Fruit fly (Drosophila melanogaster): Measurements from ENCODE around the gene vih.

vih gene

dm6 chr3L:12489952-12490351, 14.1 kb upstream of the vih start:
- TF ChIP-seq noc (tag; optimal IDR thresholded peaks at IDR 0.05): no peak

- peak; percentile 84 for TF ChIP-seq noc (tag; optimal IDR thresholded peaks at IDR 0.05)
Observed at dm6 chr3L:12490418-12491035, 13.6 kb upstream of the vih start, which contains the start of gene CG10660. Gene CG10660 (minus strand): TSS chr3L:12490676.

- TF ChIP-seq noc (tag; optimal IDR thresholded peaks at IDR 0.05): no peak
Observed at dm6 chr3L:12494273-12494672, 9.8 kb upstream of the vih start.

- peak; percentile 2 for TF ChIP-seq noc (tag; optimal IDR thresholded peaks at IDR 0.05)
Observed at dm6 chr3L:12495312-12495725, 8.8 kb upstream of the vih start.

dm6 chr3L:12496428-12497344, 7.4 kb upstream of the vih start, which contains the start of gene CG10657:
Gene CG10657 (minus strand): TSS chr3L:12497216.
- TF ChIP-seq noc (tag; optimal IDR thresholded peaks at IDR 0.05): no peak

- no peak for TF ChIP-seq noc (tag; optimal IDR thresholded peaks at IDR 0.05)
Observed at dm6 chr3L:12501249-12501648, 2.8 kb upstream of the vih start, which contains the start of the genes CG10638 and CG10681. Gene CG10638 (minus strand): TSS chr3L:12501311. Gene CG10681 (plus strand): TSS chr3L:12501513.

- TF ChIP-seq noc (tag; optimal IDR thresholded peaks at IDR 0.05): no peak
Observed at dm6 chr3L:12505990-12506389, 1.9 kb downstream of the vih start.

- TF ChIP-seq noc (tag; optimal IDR thresholded peaks at IDR 0.05): peak; percentile 20
Observed at dm6 chr3L:12506963-12507552, 3.0 kb downstream of the vih start.

dm6 chr3L:12507571-12507970, 3.5 kb downstream of the vih start, which contains the start of gene CG10654:
Gene CG10654 (minus strand): TSS chr3L:12507840.
- TF ChIP-seq noc (tag; optimal IDR thresholded peaks at IDR 0.05): no peak

dm6 chr3L:12514762-12515215, 10.7 kb downstream of the vih start, which contains the start of the genes sti and tral:
Gene sti (minus strand): TSS chr3L:12514815.
Gene tral (plus strand): TSS chr3L:12515059.
- peak; percentile 78 for TF ChIP-seq noc (tag; optimal IDR thresholded peaks at IDR 0.05)

dm6 chr3L:12515691-12516455, 11.8 kb downstream of the vih start:
- TF ChIP-seq noc (tag; optimal IDR thresholded peaks at IDR 0.05): no peak

dm6 chr3L:12517443-12518209, 13.5 kb downstream of the vih start:
- no peak for TF ChIP-seq noc (tag; optimal IDR thresholded peaks at IDR 0.05)

dm6 chr3L:12519315-12519714, 15.2 kb downstream of the vih start:
- TF ChIP-seq noc (tag; optimal IDR thresholded peaks at IDR 0.05): no peak

- peak; percentile 94 for TF ChIP-seq noc (tag; optimal IDR thresholded peaks at IDR 0.05)
Observed at dm6 chr3L:12523941-12524340, 19.8 kb downstream of the vih start, which contains the start of the genes ver and Gcn5. Gene ver (plus strand): TSS chr3L:12523987. Gene Gcn5 (minus strand): TSS chr3L:12524014.
